Worm (Caenorhabditis elegans) whole organism, young adult: ENCODE data around the gene T12E12.6.

ENCODE experiments used
- C06A6.2 ChIP-seq: fragments of 200-800 bp; sonication (Bioruptor generic); conservative IDR thresholded peaks from 2 replicates; pipeline ENCODE4 v1.3.6; 2022; ENCODE audit warnings: missing genetic modification characterization, missing compliant biosample characterization
- C17E4.6 ChIP-seq: fragments of 200-800 bp; sonication (Bioruptor generic); IDR thresholded peaks from 2 replicates; pipeline ENCODE4 v1.3.6; 2022; ENCODE audit warnings: missing genetic modification reagents, missing genetic modification characterization, missing compliant biosample characterization
- D2030.7 ChIP-seq: fragments of 200-800 bp; sonication (Bioruptor generic); IDR thresholded peaks from 2 replicates; pipeline ENCODE4 v1.3.6; 2022; ENCODE audit warnings: missing genetic modification reagents, missing genetic modification characterization, missing compliant biosample characterization
- F23B12.7 ChIP-seq: sonication (generic microtip); optimal IDR thresholded peaks from 2 replicates; lab custom pipeline; 2017; ENCODE audit warnings: missing genetic modification characterization, mild to moderate bottlenecking, missing compliant biosample characterization, antibody characterized with exemption, moderate library complexity; ENCODE audit not compliant: insufficient read depth
- F33H1.4 ChIP-seq: fragments of 200-800 bp; sonication (Bioruptor generic); IDR thresholded peaks from 2 replicates; pipeline ENCODE4 v1.3.6; 2022; ENCODE audit warnings: missing genetic modification reagents, missing genetic modification characterization, missing compliant biosample characterization
- F37B4.10 ChIP-seq: fragments of 200-800 bp; sonication (Bioruptor generic); IDR thresholded peaks from 2 replicates; pipeline ENCODE4 v1.3.6; 2022; ENCODE audit warnings: missing genetic modification characterization, missing compliant biosample characterization
- F39B2.1 ChIP-seq: fragments of 200-800 bp; sonication (Bioruptor generic); IDR thresholded peaks from 2 replicates; pipeline ENCODE4 v1.3.6; 2022; ENCODE audit warnings: missing genetic modification reagents, missing genetic modification characterization, missing compliant biosample characterization
- F52B5.7 ChIP-seq: sonication (generic microtip); optimal IDR thresholded peaks from 2 replicates; lab custom pipeline; 2016; ENCODE audit warnings: mild to moderate bottlenecking, missing genetic modification characterization, missing compliant biosample characterization
- K11D2.4 ChIP-seq: fragments of 200-800 bp; sonication (Bioruptor generic); IDR thresholded peaks from 2 replicates; pipeline ENCODE4 v1.3.6; 2022; ENCODE audit warnings: missing genetic modification reagents, missing genetic modification characterization, missing compliant biosample characterization
- T07F8.4 ChIP-seq: sonication (generic microtip); optimal IDR thresholded peaks from 2 replicates; lab custom pipeline; 2016; ENCODE audit warnings: mild to moderate bottlenecking, missing genetic modification characterization, moderate library complexity, missing compliant biosample characterization
- Y53F4B.3 ChIP-seq: fragments of 200-800 bp; sonication (Bioruptor generic); IDR thresholded peaks from 2 replicates; pipeline ENCODE4 v1.3.6; 2022; ENCODE audit warnings: missing genetic modification reagents, missing genetic modification characterization, missing compliant biosample characterization
- Y56A3A.18 ChIP-seq: fragments of 200-800 bp; sonication (Bioruptor generic); IDR thresholded peaks from 2 replicates; pipeline ENCODE4 v1.3.6; 2022; ENCODE audit warnings: missing genetic modification reagents, missing genetic modification characterization, missing compliant biosample characterization
- Y67H2A.10 ChIP-seq: fragments of 200-800 bp; sonication (Bioruptor generic); conservative IDR thresholded peaks from 2 replicates; pipeline ENCODE4 v1.3.6; 2022; ENCODE audit warnings: missing genetic modification reagents, missing genetic modification characterization, missing compliant biosample characterization
- akir-1 ChIP-seq: fragments of 200-800 bp; sonication (Bioruptor generic); optimal IDR thresholded peaks from 2 replicates; lab custom pipeline; 2018; ENCODE audit warnings: mild to moderate bottlenecking, missing genetic modification characterization, moderate library complexity, missing compliant biosample characterization
- ama-1 ChIP-seq, 3 experiments: fragments of 150-350 bp in 1 of 3; sonication (generic microtip) in 2 of 3; optimal IDR thresholded peaks; 2 replicates each; lab custom pipeline; 2014 to 2018; ENCODE audit warnings: missing biosample characterization in 2 of 3, missing genetic modification characterization in 2 of 3, missing genetic modification reagents in 2 of 3
- atf-7 ChIP-seq: sonication (generic microtip); optimal IDR thresholded peaks from 2 replicates; lab custom pipeline; 2017; ENCODE audit warnings: mild to moderate bottlenecking, missing genetic modification characterization, missing compliant biosample characterization
- attf-3 ChIP-seq: fragments of 200-800 bp; sonication (Bioruptor generic); conservative IDR thresholded peaks from 2 replicates; pipeline ENCODE4 v1.3.6; 2022; ENCODE audit warnings: missing genetic modification reagents, missing genetic modification characterization, missing compliant biosample characterization
- bed-1 ChIP-seq: fragments of 200-800 bp; sonication (Bioruptor generic); IDR thresholded peaks from 2 replicates; pipeline ENCODE4 v1.3.6; 2022; ENCODE audit warnings: missing genetic modification reagents, missing genetic modification characterization, missing compliant biosample characterization
- cebp-2 ChIP-seq: fragments of 200-800 bp; sonication (Bioruptor generic); IDR thresholded peaks from 2 replicates; pipeline ENCODE4 v1.3.6; 2022; ENCODE audit warnings: missing genetic modification characterization, missing compliant biosample characterization
- ceh-100 ChIP-seq: fragments of 200-800 bp; sonication (Bioruptor generic); IDR thresholded peaks from 2 replicates; pipeline ENCODE4 v1.3.6; 2022; ENCODE audit warnings: missing genetic modification reagents, missing genetic modification characterization, missing compliant biosample characterization
- ceh-27 ChIP-seq: fragments of 200-800 bp; sonication (Bioruptor generic); optimal IDR thresholded peaks from 2 replicates; lab custom pipeline; 2018; ENCODE audit warnings: mild to moderate bottlenecking, missing genetic modification characterization, moderate library complexity, missing compliant biosample characterization
- ceh-79 ChIP-seq: sonication (generic microtip); optimal IDR thresholded peaks from 2 replicates; lab custom pipeline; 2017; ENCODE audit warnings: mild to moderate bottlenecking, missing genetic modification characterization, missing compliant biosample characterization
- dox-1 ChIP-seq: fragments of 200-800 bp; sonication (Bioruptor generic); IDR thresholded peaks from 2 replicates; pipeline ENCODE4 v1.3.6; 2022; ENCODE audit warnings: missing genetic modification reagents, missing genetic modification characterization, missing compliant biosample characterization
- efl-1 ChIP-seq: fragments of 150-350 bp; optimal IDR thresholded peaks from 2 replicates; lab custom pipeline; 2014; ENCODE audit warnings: missing biosample characterization, missing genetic modification reagents, missing genetic modification characterization
- egl-18 ChIP-seq: fragments of 200-800 bp; sonication (Bioruptor generic); IDR thresholded peaks from 2 replicates; pipeline ENCODE4 v1.3.6; 2022; ENCODE audit warnings: missing genetic modification reagents, missing genetic modification characterization, missing compliant biosample characterization
- egl-44 ChIP-seq: fragments of 200-800 bp; sonication (Bioruptor generic); IDR thresholded peaks from 2 replicates; pipeline ENCODE4 v1.3.6; 2022; ENCODE audit warnings: missing genetic modification reagents, missing genetic modification characterization, missing compliant biosample characterization
- egrh-3 ChIP-seq: fragments of 200-800 bp; sonication (Bioruptor generic); IDR thresholded peaks from 2 replicates; pipeline ENCODE4 v1.3.6; 2022; ENCODE audit warnings: missing genetic modification reagents, missing genetic modification characterization, missing compliant biosample characterization
- him-1 ChIP-seq: sonication (generic microtip); optimal IDR thresholded peaks from 2 replicates; lab custom pipeline; 2016; ENCODE audit warnings: missing genotype, missing genetic modification reagents, missing genetic modification characterization, missing compliant biosample characterization
- hlh-26 ChIP-seq: fragments of 200-800 bp; sonication (Bioruptor generic); conservative IDR thresholded peaks from 2 replicates; pipeline ENCODE4 v1.3.6; 2022; ENCODE audit warnings: missing genetic modification reagents, missing genetic modification characterization, missing compliant biosample characterization
- hmg-20 ChIP-seq: fragments of 200-800 bp; sonication (Bioruptor generic); IDR thresholded peaks from 2 replicates; pipeline ENCODE4 v1.3.6; 2022; ENCODE audit warnings: missing genetic modification reagents, missing genetic modification characterization, missing compliant biosample characterization
- hsf-1 ChIP-seq: fragments of 200-800 bp; sonication (Bioruptor generic); IDR thresholded peaks from 2 replicates; pipeline ENCODE4 v1.3.6; 2022; ENCODE audit warnings: missing genetic modification reagents, missing genetic modification characterization, missing compliant biosample characterization
- lag-1 ChIP-seq: fragments of 200-800 bp; sonication (Bioruptor generic); IDR thresholded peaks from 2 replicates; pipeline ENCODE4 v1.3.6; 2022; ENCODE audit warnings: missing genetic modification reagents, missing genetic modification characterization, missing compliant biosample characterization
- madf-10 ChIP-seq: sonication (generic microtip); optimal IDR thresholded peaks from 2 replicates; lab custom pipeline; 2016; ENCODE audit warnings: mild to moderate bottlenecking, missing genetic modification characterization, missing compliant biosample characterization
- madf-3 ChIP-seq: fragments of 200-800 bp; sonication (Bioruptor generic); IDR thresholded peaks from 2 replicates; pipeline ENCODE4 v1.3.6; 2022; ENCODE audit warnings: missing genetic modification reagents, missing genetic modification characterization, missing compliant biosample characterization
- madf-6 ChIP-seq: fragments of 200-800 bp; sonication (Bioruptor generic); IDR thresholded peaks from 2 replicates; pipeline ENCODE4 v1.3.6; 2022; ENCODE audit warnings: missing genetic modification reagents, missing genetic modification characterization, missing compliant biosample characterization
- mcd-1 ChIP-seq: fragments of 200-800 bp; sonication (Bioruptor generic); IDR thresholded peaks from 2 replicates; pipeline ENCODE4 v1.3.6; 2022; ENCODE audit warnings: missing genetic modification reagents, missing genetic modification characterization, missing compliant biosample characterization
- nfya-1 ChIP-seq: sonication (generic microtip); optimal IDR thresholded peaks from 2 replicates; lab custom pipeline; 2017; ENCODE audit warnings: antibody characterized with exemption, missing compliant biosample characterization, missing genetic modification characterization, borderline replicate concordance; ENCODE audit not compliant: insufficient read depth
- nfya-2 ChIP-seq: fragments of 200-800 bp; sonication (Bioruptor generic); IDR thresholded peaks from 2 replicates; pipeline ENCODE4 v1.3.6; 2022; ENCODE audit warnings: missing genetic modification reagents, missing genetic modification characterization, missing compliant biosample characterization
- nfyb-1 ChIP-seq: fragments of 200-800 bp; sonication (Bioruptor generic); IDR thresholded peaks from 2 replicates; pipeline ENCODE4 v1.3.6; 2022; ENCODE audit warnings: missing genetic modification reagents, missing genetic modification characterization, missing compliant biosample characterization
- nhr-80 ChIP-seq: sonication (generic microtip); optimal IDR thresholded peaks from 2 replicates; lab custom pipeline; 2016; ENCODE audit warnings: missing genetic modification characterization, missing compliant biosample characterization
- pha-4 ChIP-seq: fragments of 150-350 bp; sonication (generic microtip); optimal IDR thresholded peaks from 2 replicates; lab custom pipeline; 2014; ENCODE audit warnings: missing biosample characterization, missing genetic modification reagents, missing genetic modification characterization
- rec-8 ChIP-seq, 2 experiments: sonication (generic microtip); optimal IDR thresholded peaks; 2 replicates each; lab custom pipeline; 2016; ENCODE audit warnings: mild to moderate bottlenecking in 2 of 2, missing genetic modification characterization in 2 of 2, missing genetic modification reagents in 2 of 2, missing genotype in 2 of 2, missing biosample characterization in 1 of 2, missing compliant biosample characterization in 1 of 2, moderate library complexity in 1 of 2
- snpc-3.4 ChIP-seq: sonication (generic microtip); optimal IDR thresholded peaks from 2 replicates; lab custom pipeline; 2017; ENCODE audit warnings: missing genetic modification characterization, mild to moderate bottlenecking, missing compliant biosample characterization, antibody characterized with exemption, moderate library complexity, missing genotype, missing genetic modification reagents
- sptf-2 ChIP-seq: fragments of 200-800 bp; sonication (Bioruptor generic); optimal IDR thresholded peaks from 2 replicates; lab custom pipeline; 2018; ENCODE audit warnings: mild to moderate bottlenecking, missing genetic modification characterization, missing compliant biosample characterization
- tbx-9 ChIP-seq: sonication (generic microtip); optimal IDR thresholded peaks from 2 replicates; lab custom pipeline; 2016; ENCODE audit warnings: borderline replicate concordance, missing genetic modification characterization, inconsistent platforms, missing compliant biosample characterization
- tlf-1 ChIP-seq: fragments of 200-800 bp; sonication (Bioruptor generic); optimal IDR thresholded peaks from 2 replicates; lab custom pipeline; 2018; ENCODE audit warnings: mild to moderate bottlenecking, missing genetic modification characterization, missing compliant biosample characterization
- zfh-2 ChIP-seq: fragments of 200-800 bp; sonication (Bioruptor generic); conservative IDR thresholded peaks from 2 replicates; pipeline ENCODE4 v1.3.6; 2022; ENCODE audit warnings: missing genetic modification reagents, missing genetic modification characterization, missing compliant biosample characterization
- ztf-6 ChIP-seq: fragments of 200-800 bp; sonication (Bioruptor generic); IDR thresholded peaks from 2 replicates; pipeline ENCODE4 v1.3.6; 2022; ENCODE audit warnings: missing genetic modification reagents, missing genetic modification characterization, missing compliant biosample characterization

T12E12.6 gene

ce11 chrIV:5541285-5541684 is 32.6 kb downstream of the T12E12.6 start, which contains the start of gene tebp-2 (continued):
- peak; percentile 58 for TF ChIP-seq him-1
- no peak for TF ChIP-seq egl-44
- no peak for TF ChIP-seq egrh-3 (GFP tag; lab: Robert Waterston, UW)
- 0 out of 2 replicates have a peak, but pooled peaks have one; percentile 41 for TF ChIP-seq attf-3 (GFP tag; lab: Robert Waterston, UW)
- TF ChIP-seq Y53F4B.3, result no peak
- peak; percentile 77 for TF ChIP-seq madf-6 (GFP tag; lab: Robert Waterston, UW)
- TF ChIP-seq hlh-26 (GFP tag; lab: Robert Waterston, UW), result no peak
- TF ChIP-seq Y67H2A.10 (GFP tag; lab: Robert Waterston, UW), result no peak
- TF ChIP-seq nhr-80 (tag; lab: Kevin White, UChicago), result no peak
- no peak for TF ChIP-seq K11D2.4 (GFP tag; lab: Robert Waterston, UW)
- no peak for TF ChIP-seq hmg-20 (GFP tag; lab: Robert Waterston, UW)
- TF ChIP-seq dox-1 (GFP tag; lab: Robert Waterston, UW), result peak; percentile 80
- TF ChIP-seq F23B12.7 (tag; lab: Kevin White, UChicago), result no peak
- TF ChIP-seq D2030.7 (GFP tag; lab: Robert Waterston, UW), result peak; percentile 78
- TF ChIP-seq tbx-9 (tag; lab: Kevin White, UChicago), result no peak
- TF ChIP-seq F33H1.4 (GFP tag; lab: Robert Waterston, UW), result peak; percentile 64
- TF ChIP-seq sptf-2, result no peak
- no peak for TF ChIP-seq F37B4.10 (GFP tag; lab: Robert Waterston, UW)
- no peak for TF ChIP-seq zfh-2
- TF ChIP-seq cebp-2 (GFP tag; lab: Robert Waterston, UW), result no peak
- TF ChIP-seq T07F8.4 (tag; lab: Kevin White, UChicago), result no peak
- no peak for TF ChIP-seq nfya-2 (GFP tag; lab: Robert Waterston, UW)
- no peak for TF ChIP-seq ceh-27 (GFP tag; lab: Kevin White, UChicago)
- no peak for TF ChIP-seq Y56A3A.18 (GFP tag; lab: Robert Waterston, UW)
- TF ChIP-seq F52B5.7 (tag; lab: Kevin White, UChicago), result peak; percentile 57
- TF ChIP-seq madf-3 (GFP tag; lab: Robert Waterston, UW), result peak; percentile 69; the same call in 1 of the 2 replicates
- no peak for TF ChIP-seq bed-1 (GFP tag; lab: Robert Waterston, UW)
- no peak for TF ChIP-seq madf-10 (tag; lab: Kevin White, UChicago)
- TF ChIP-seq pha-4 (tag; lab: Kevin White, UChicago), result no peak
- TF ChIP-seq mcd-1, result peak; percentile 62
- TF ChIP-seq rec-8 (tag; optimal IDR thresholded peaks at IDR 0.05; lab: Kevin White, UChicago), result peak in 1 of 2 experiments; percentile 43
- no peak for TF ChIP-seq akir-1
- TF ChIP-seq snpc-3.4, result peak; percentile 90
- no peak for TF ChIP-seq egl-18 (GFP tag; lab: Robert Waterston, UW)
- 0 out of 2 replicates have a peak, but pooled peaks have one; percentile 35 for TF ChIP-seq C17E4.6 (GFP tag; lab: Robert Waterston, UW)
- peak; percentile 43 for TF ChIP-seq efl-1
- no peak for TF ChIP-seq lag-1 (GFP tag; lab: Robert Waterston, UW)
- no peak for TF ChIP-seq F39B2.1
- no peak for TF ChIP-seq C06A6.2
- TF ChIP-seq nfyb-1, result 0 out of 2 replicates have a peak, but pooled peaks have one; percentile 38
- TF ChIP-seq ceh-79, result peak; percentile 31
- peak; percentile 1 for TF ChIP-seq atf-7
- TF ChIP-seq ztf-6 (GFP tag; lab: Robert Waterston, UW), result no peak
- TF ChIP-seq hsf-1 (GFP tag; lab: Robert Waterston, UW), result peak; percentile 73
- peak; percentile 51; the same call in 1 of the 2 replicates for TF ChIP-seq ceh-100
- TF ChIP-seq tlf-1 (GFP tag; lab: Kevin White, UChicago), result peak; percentile 68
- TF ChIP-seq ama-1 (optimal IDR thresholded peaks at IDR 0.05; lab: Kevin White, UChicago), result no peak
- TF ChIP-seq ama-1 (GFP tag; optimal IDR thresholded peaks at IDR 0.05; lab: Kevin White, UChicago), result no peak
- TF ChIP-seq nfya-1 (tag; lab: Kevin White, UChicago), result no peak
